Worm (Caenorhabditis elegans): ENCODE data around the gene C14A6.12.

ce11 chrV:18127192-18127591 lies 35.3 kb downstream of the C14A6.12 start, which contains the start of gene fbxa-211:
- TF ChIP-seq ztf-11 (tag; optimal IDR thresholded peaks at IDR 0.05): no peak
- no peak for TF ChIP-seq zag-1 (tag; optimal IDR thresholded peaks at IDR 0.05)
- TF ChIP-seq ceh-82 (tag; optimal IDR thresholded peaks at IDR 0.05): no peak

All from whole organism, L3 larva.